Worm (Caenorhabditis elegans): ENCODE results near the gene ztf-31.

The ztf-31 gene

ce11 chrIII:7271083-7271482 is 29.9 kb downstream of the ztf-31 start (continued):
- TF ChIP-seq Y5F2A.4 (GFP tag; optimal IDR thresholded peaks at IDR 0.05) (no peak), nhr-28 (tag; optimal IDR thresholded peaks at IDR 0.05) (peak; percentile 54), tag-97 (GFP tag; IDR thresholded peaks at IDR 0.05) (no peak), madf-9 (GFP tag; conservative IDR thresholded peaks at IDR 0.05) (no peak), F49E8.2 (tag; optimal IDR thresholded peaks at IDR 0.05; ENCODE audit: borderline replicate concordance) (no peak), nhr-111 (GFP tag; optimal IDR thresholded peaks at IDR 0.05) (no peak), hif-1 (tag; optimal IDR thresholded peaks at IDR 0.05) (no peak), fos-1 (tag; optimal IDR thresholded peaks at IDR 0.05) (no peak), arid-1 (GFP tag; conservative IDR thresholded peaks at IDR 0.05) (no peak), nhr-102 (tag; optimal IDR thresholded peaks at IDR 0.05) (no peak), ama-1 (optimal IDR thresholded peaks at IDR 0.05) (no peak), mes-2 (tag; optimal IDR thresholded peaks at IDR 0.05; ENCODE audit: poor library complexity, severe bottlenecking) (no peak), mxl-3 (GFP tag; optimal IDR thresholded peaks at IDR 0.05) (no peak), F44E2.7 (GFP tag; IDR thresholded peaks at IDR 0.05) (no peak), set-16 (GFP tag; IDR thresholded peaks at IDR 0.05) (no peak), ceh-20 (GFP tag; IDR thresholded peaks at IDR 0.05) (no peak), ZK546.5 (tag; optimal IDR thresholded peaks at IDR 0.05) (no peak)

DNA sequence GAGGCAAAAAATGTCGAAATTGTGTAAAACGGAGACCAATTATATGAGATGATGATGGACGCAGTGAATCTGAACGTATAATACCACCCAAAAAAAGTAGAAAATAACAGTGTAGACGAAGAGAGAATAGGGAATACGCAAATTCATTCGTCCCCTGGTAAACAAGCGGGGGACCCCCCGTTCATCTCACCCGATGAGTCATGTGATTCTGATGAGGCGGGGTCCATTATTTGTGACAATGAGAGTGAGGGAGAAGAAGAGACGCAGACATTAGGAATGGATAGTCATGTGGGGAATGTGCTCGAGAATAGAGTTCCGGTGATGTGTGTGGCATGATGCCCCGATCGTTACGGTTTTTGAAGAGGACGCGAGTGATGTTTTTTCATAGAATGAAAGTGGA is 30.9 kb downstream of the ztf-31 start:
- TF ChIP-seq cey-2 (tag; optimal IDR thresholded peaks at IDR 0.05; ENCODE audit: borderline replicate concordance, insufficient read depth) (no peak), nhr-10 (tag; optimal IDR thresholded peaks at IDR 0.05) (no peak), nhr-6 (tag; optimal IDR thresholded peaks at IDR 0.05) (peak; percentile 78), nhr-102 (tag; optimal IDR thresholded peaks at IDR 0.05) (no peak), T26A8.4 (GFP tag; IDR thresholded peaks at IDR 0.05) (no peak), Y5F2A.4 (GFP tag; optimal IDR thresholded peaks at IDR 0.05) (no peak), lin-1 (GFP tag; IDR thresholded peaks at IDR 0.05) (no peak), ceh-28 (tag; optimal IDR thresholded peaks at IDR 0.05) (no peak), nhr-11 (tag; optimal IDR thresholded peaks at IDR 0.05) (no peak), snpc-4 (tag; optimal IDR thresholded peaks at IDR 0.05) (no peak), zfp-3 (GFP tag; conservative IDR thresholded peaks at IDR 0.05) (0 out of 2 replicates have a peak, but pooled peaks have one; percentile 37), gei-8 (GFP tag; optimal IDR thresholded peaks at IDR 0.05) (no peak), ceh-32 (tag; optimal IDR thresholded peaks at IDR 0.05; ENCODE audit: poor library complexity) (no peak), unc-130 (GFP tag; optimal IDR thresholded peaks at IDR 0.05) (no peak), hif-1 (tag; optimal IDR thresholded peaks at IDR 0.05) (peak in 1 of 2 experiments; percentile 30), ZK546.5 (tag; optimal IDR thresholded peaks at IDR 0.05) (no peak), madf-5 (GFP tag; IDR thresholded peaks at IDR 0.05) (no peak), fkh-10 (GFP tag; optimal IDR thresholded peaks at IDR 0.05) (no peak), ama-1 (optimal IDR thresholded peaks at IDR 0.05) (no peak), nhr-76 (tag; optimal IDR thresholded peaks at IDR 0.05) (no peak), lin-38 (GFP tag; IDR thresholded peaks at IDR 0.05) (no peak), ceh-62 (tag; optimal IDR thresholded peaks at IDR 0.05) (no peak), Y105C5A.15 (GFP tag; IDR thresholded peaks at IDR 0.05) (no peak), lin-13 (GFP tag; optimal IDR thresholded peaks at IDR 0.05) (no peak), Y48G9A.11 (GFP tag; IDR thresholded peaks at IDR 0.05) (no peak), zfp-2 (tag; optimal IDR thresholded peaks at IDR 0.05) (no peak), spr-3 (GFP tag; optimal IDR thresholded peaks at IDR 0.05) (no peak), mxl-2 (GFP tag; conservative IDR thresholded peaks at IDR 0.05) (no peak), tra-1 (GFP tag; IDR thresholded peaks at IDR 0.05) (peak; percentile 71; the same call in 1 of the 2 replicates), F49E8.2 (tag; optimal IDR thresholded peaks at IDR 0.05; ENCODE audit: borderline replicate concordance) (no peak), pha-4 (GFP tag; IDR thresholded peaks at IDR 0.05) (no peak), pha-4 (tag; optimal IDR thresholded peaks at IDR 0.05) (peak; percentile 87), dve-1 (tag; optimal IDR thresholded peaks at IDR 0.05; ENCODE audit: insufficient read depth) (peak; percentile 54), mes-2 (tag; optimal IDR thresholded peaks at IDR 0.05; ENCODE audit: poor library complexity, severe bottlenecking) (peak; percentile 62), sdz-12 (GFP tag; optimal IDR thresholded peaks at IDR 0.05) (no peak), daf-19 (GFP tag; conservative IDR thresholded peaks at IDR 0.05) (no peak), nhr-25 (tag; optimal IDR thresholded peaks at IDR 0.05; ENCODE audit: borderline replicate concordance, insufficient read depth) (peak; percentile 15), aly-2 (tag; optimal IDR thresholded peaks at IDR 0.05) (no peak), fos-1 (tag; optimal IDR thresholded peaks at IDR 0.05) (no peak), pqm-1 (tag; optimal IDR thresholded peaks at IDR 0.05) (no peak)
